ENCODE assay signal across 3 worm cellular contexts in genomic region chrII:14063044-14063500, ce11.
TF ChIP-seq lines count a peak whose summit lies in the region.

Gene lem-2, plus strand, starts transcription at chrII:14063450.

TF ChIP-seq in whole organism, L4 larva, 104 proteins besides CTCF, POLR2A, EP300 and RAD21 (continued from another document and continues in another):
- 0 out of 2 replicates have a peak, but pooled peaks have one; percentile 34 for TF ChIP-seq madf-9 (GFP tag; conservative IDR thresholded peaks at IDR 0.05; lab: Robert Waterston, UW)
- TF ChIP-seq F49E8.2 (tag; optimal IDR thresholded peaks at IDR 0.05; lab: Kevin White, UChicago; ENCODE audit: borderline replicate concordance) = peak; percentile 25
- no peak for TF ChIP-seq ama-1 (optimal IDR thresholded peaks at IDR 0.05; lab: Kevin White, UChicago)
- TF ChIP-seq hlh-11 (tag; optimal IDR thresholded peaks at IDR 0.05; lab: Kevin White, UChicago) = peak; percentile 36
- no peak for TF ChIP-seq ztf-7 (tag; optimal IDR thresholded peaks at IDR 0.05; lab: Kevin White, UChicago)
- 0 out of 2 replicates have a peak, but pooled peaks have one; percentile 6 for TF ChIP-seq D1046.2 (GFP tag; IDR thresholded peaks at IDR 0.05; lab: Robert Waterston, UW)
- no peak for TF ChIP-seq ceh-28 (tag; optimal IDR thresholded peaks at IDR 0.05; lab: Kevin White, UChicago)
- no peak for TF ChIP-seq nhr-102 (tag; optimal IDR thresholded peaks at IDR 0.05; lab: Kevin White, UChicago)
- no peak for TF ChIP-seq nhr-10 (tag; optimal IDR thresholded peaks at IDR 0.05; lab: Kevin White, UChicago)
- no peak for TF ChIP-seq dmd-8 (GFP tag; IDR thresholded peaks at IDR 0.05; lab: Robert Waterston, UW)
- TF ChIP-seq dve-1 (tag; optimal IDR thresholded peaks at IDR 0.05; lab: Kevin White, UChicago; ENCODE audit: insufficient read depth) = peak; percentile 60
- no peak for TF ChIP-seq duxl-1 (tag; optimal IDR thresholded peaks at IDR 0.05; lab: Kevin White, UChicago; ENCODE audit: poor library complexity)
- no peak for TF ChIP-seq ces-1 (GFP tag; optimal IDR thresholded peaks at IDR 0.05; lab: Kevin White, UChicago)
- TF ChIP-seq daf-16 (GFP tag; optimal IDR thresholded peaks at IDR 0.05; lab: Kevin White, UChicago) = no peak
- TF ChIP-seq daf-16 (tag; optimal IDR thresholded peaks at IDR 0.05; lab: Kevin White, UChicago) = no peak
- peak; percentile 1 for TF ChIP-seq nhr-25 (tag; optimal IDR thresholded peaks at IDR 0.05; lab: Kevin White, UChicago; ENCODE audit: borderline replicate concordance, insufficient read depth)
- TF ChIP-seq unc-39 (tag; optimal IDR thresholded peaks at IDR 0.05; lab: Kevin White, UChicago) = no peak
- no peak for TF ChIP-seq gei-8 (GFP tag; optimal IDR thresholded peaks at IDR 0.05; lab: Kevin White, UChicago)
- peak; percentile 73 for TF ChIP-seq rbr-2 (tag; optimal IDR thresholded peaks at IDR 0.05; lab: Kevin White, UChicago)
- TF ChIP-seq vab-7 (GFP tag; IDR thresholded peaks at IDR 0.05; lab: Robert Waterston, UW) = peak; percentile 77
- no peak for TF ChIP-seq ceh-32 (tag; optimal IDR thresholded peaks at IDR 0.05; lab: Kevin White, UChicago; ENCODE audit: poor library complexity)
- TF ChIP-seq nhr-41 (GFP tag; IDR thresholded peaks at IDR 0.05; lab: Robert Waterston, UW) = no peak
- peak; percentile 45 for TF ChIP-seq nhr-28 (tag; optimal IDR thresholded peaks at IDR 0.05; lab: Kevin White, UChicago)
- no peak for TF ChIP-seq set-16 (GFP tag; IDR thresholded peaks at IDR 0.05; lab: Robert Waterston, UW)
- TF ChIP-seq nhr-111 (GFP tag; optimal IDR thresholded peaks at IDR 0.05; lab: Kevin White, UChicago) = no peak
- peak; percentile 22 for TF ChIP-seq nhr-6 (tag; optimal IDR thresholded peaks at IDR 0.05; lab: Kevin White, UChicago)
- TF ChIP-seq lin-29 (GFP tag; IDR thresholded peaks at IDR 0.05; lab: Robert Waterston, UW) = no peak
- TF ChIP-seq T26A8.4 (GFP tag; IDR thresholded peaks at IDR 0.05; lab: Robert Waterston, UW) = no peak
- TF ChIP-seq lin-15B (tag; optimal IDR thresholded peaks at IDR 0.05; lab: Kevin White, UChicago) = no peak
- TF ChIP-seq ceh-82 (tag; optimal IDR thresholded peaks at IDR 0.05; lab: Kevin White, UChicago) = no peak
- TF ChIP-seq mxl-2 (GFP tag; conservative IDR thresholded peaks at IDR 0.05; lab: Robert Waterston, UW) = no peak
- TF ChIP-seq ceh-44 (GFP tag; IDR thresholded peaks at IDR 0.05; lab: Robert Waterston, UW) = no peak
- no peak for TF ChIP-seq F10B5.3 (tag; optimal IDR thresholded peaks at IDR 0.05; lab: Kevin White, UChicago)
- TF ChIP-seq lin-13 (GFP tag; optimal IDR thresholded peaks at IDR 0.05; lab: Kevin White, UChicago) = no peak
- TF ChIP-seq ceh-20 (GFP tag; IDR thresholded peaks at IDR 0.05; lab: Robert Waterston, UW) = no peak
- no peak for TF ChIP-seq egl-27 (tag; optimal IDR thresholded peaks at IDR 0.05; lab: Kevin White, UChicago)
- no peak for TF ChIP-seq skn-1 (tag; optimal IDR thresholded peaks at IDR 0.05; lab: Kevin White, UChicago)
- TF ChIP-seq jun-1 (tag; optimal IDR thresholded peaks at IDR 0.05; lab: Kevin White, UChicago) = no peak
- TF ChIP-seq spr-3 (GFP tag; optimal IDR thresholded peaks at IDR 0.05; lab: Kevin White, UChicago) = no peak
- TF ChIP-seq zfp-3 (GFP tag; conservative IDR thresholded peaks at IDR 0.05; lab: Robert Waterston, UW) = no peak
- TF ChIP-seq fkh-10 (GFP tag; optimal IDR thresholded peaks at IDR 0.05; lab: Kevin White, UChicago) = no peak
- TF ChIP-seq zfp-2 (tag; optimal IDR thresholded peaks at IDR 0.05; lab: Kevin White, UChicago) = peak; percentile 54
- no peak for TF ChIP-seq pqm-1 (tag; optimal IDR thresholded peaks at IDR 0.05; lab: Kevin White, UChicago)
- TF ChIP-seq nhr-76 (tag; optimal IDR thresholded peaks at IDR 0.05; lab: Kevin White, UChicago) = no peak
- peak; percentile 96 for TF ChIP-seq lin-38 (GFP tag; IDR thresholded peaks at IDR 0.05; lab: Robert Waterston, UW)

TF ChIP-seq in whole organism, late embryonic, 69 proteins besides CTCF, POLR2A, EP300 and RAD21 (continued from another document):
- TF ChIP-seq pha-2 (tag; optimal IDR thresholded peaks at IDR 0.05; lab: Kevin White, UChicago) (peak; percentile 76), hlh-13 (GFP tag; optimal IDR thresholded peaks at IDR 0.05; lab: Kevin White, UChicago) (no peak), ceh-9 (tag; optimal IDR thresholded peaks at IDR 0.05; lab: Kevin White, UChicago) (no peak), ztf-16 (tag; optimal IDR thresholded peaks at IDR 0.05; lab: Kevin White, UChicago) (peak; percentile 88), ref-2 (tag; optimal IDR thresholded peaks at IDR 0.05; lab: Kevin White, UChicago) (peak; percentile 95), eyg-1 (tag; optimal IDR thresholded peaks at IDR 0.05; lab: Kevin White, UChicago) (peak; percentile 71), ceh-6 (GFP tag; optimal IDR thresholded peaks at IDR 0.05; lab: Kevin White, UChicago) (no peak), unc-42 (tag; optimal IDR thresholded peaks at IDR 0.05; lab: Kevin White, UChicago) (peak; percentile 80), mec-3 (tag; optimal IDR thresholded peaks at IDR 0.05; lab: Kevin White, UChicago; ENCODE audit: borderline replicate concordance) (no peak), ama-1 (optimal IDR thresholded peaks at IDR 0.05; lab: Kevin White, UChicago) (no peak), ets-4 (tag; optimal IDR thresholded peaks at IDR 0.05; lab: Kevin White, UChicago) (peak; percentile 90), C08G9.2 (tag; optimal IDR thresholded peaks at IDR 0.05; lab: Kevin White, UChicago) (peak; percentile 90), ceh-30 (tag; optimal IDR thresholded peaks at IDR 0.05; lab: Kevin White, UChicago) (no peak), npax-4 (tag; optimal IDR thresholded peaks at IDR 0.05; lab: Kevin White, UChicago) (peak; percentile 64), fkh-6 (tag; optimal IDR thresholded peaks at IDR 0.05; lab: Kevin White, UChicago) (peak; percentile 72), tbx-7 (tag; optimal IDR thresholded peaks at IDR 0.05; lab: Kevin White, UChicago) (peak; percentile 94), C38D4.7 (GFP tag; optimal IDR thresholded peaks at IDR 0.05; lab: Kevin White, UChicago) (peak; percentile 67), hlh-30 (tag; optimal IDR thresholded peaks at IDR 0.05; lab: Kevin White, UChicago; ENCODE audit: insufficient read depth) (no peak), pag-3 (tag; optimal IDR thresholded peaks at IDR 0.05; lab: Kevin White, UChicago; ENCODE audit: borderline replicate concordance) (peak; percentile 65), K09A11.1 (tag; optimal IDR thresholded peaks at IDR 0.05; lab: Kevin White, UChicago; ENCODE audit: insufficient read depth) (no peak), dmd-4 (tag; optimal IDR thresholded peaks at IDR 0.05; lab: Kevin White, UChicago; ENCODE audit: borderline replicate concordance) (peak; percentile 52), hlh-6 (tag; optimal IDR thresholded peaks at IDR 0.05; lab: Kevin White, UChicago) (peak; percentile 61), ceh-24 (tag; optimal IDR thresholded peaks at IDR 0.05; lab: Kevin White, UChicago) (peak; percentile 38), ceh-14 (tag; optimal IDR thresholded peaks at IDR 0.05; lab: Kevin White, UChicago) (peak; percentile 96), sox-2 (GFP tag; IDR thresholded peaks at IDR 0.05; lab: Robert Waterston, UW) (no peak), ceh-18 (tag; optimal IDR thresholded peaks at IDR 0.05; lab: Kevin White, UChicago) (peak; percentile 63), che-1 (tag; optimal IDR thresholded peaks at IDR 0.05; lab: Kevin White, UChicago) (peak; percentile 45), T23F11.4 (GFP tag; optimal IDR thresholded peaks at IDR 0.05; lab: Kevin White, UChicago) (peak; percentile 68), syd-9 (tag; optimal IDR thresholded peaks at IDR 0.05; lab: Kevin White, UChicago) (peak; percentile 67), ceh-19 (GFP tag; optimal IDR thresholded peaks at IDR 0.05; lab: Kevin White, UChicago) (peak; percentile 45), ceh-31 (tag; optimal IDR thresholded peaks at IDR 0.05; lab: Kevin White, UChicago) (peak; percentile 99), ceh-45 (GFP tag; IDR thresholded peaks at IDR 0.05; lab: Robert Waterston, UW) (no peak), nfya-1 (tag; optimal IDR thresholded peaks at IDR 0.05; lab: Kevin White, UChicago) (peak; percentile 3), pqm-1 (tag; optimal IDR thresholded peaks at IDR 0.05; lab: Kevin White, UChicago) (peak; percentile 91), ttx-3 (tag; optimal IDR thresholded peaks at IDR 0.05; lab: Kevin White, UChicago) (peak; percentile 65), lin-11 (tag; optimal IDR thresholded peaks at IDR 0.05; lab: Kevin White, UChicago) (peak; percentile 53), lim-6 (tag; optimal IDR thresholded peaks at IDR 0.05; lab: Kevin White, UChicago) (peak; percentile 89), hlh-8 (tag; optimal IDR thresholded peaks at IDR 0.05; lab: Kevin White, UChicago) (peak; percentile 97), ceh-34 (tag; optimal IDR thresholded peaks at IDR 0.05; lab: Kevin White, UChicago) (peak; percentile 98), ceh-48 (tag; optimal IDR thresholded peaks at IDR 0.05; lab: Kevin White, UChicago) (peak; percentile 34), nhr-232 (tag; optimal IDR thresholded peaks at IDR 0.05; lab: Kevin White, UChicago) (no peak), unc-86 (tag; optimal IDR thresholded peaks at IDR 0.05; lab: Kevin White, UChicago) (peak; percentile 75), unc-55 (GFP tag; optimal IDR thresholded peaks at IDR 0.05; lab: Kevin White, UChicago) (no peak)
TF ChIP-seq in whole organism, late embryonic: peak in this region for 46.

TF ChIP-seq in whole organism, mixed stage, embryonic, 35 proteins besides CTCF, POLR2A, EP300 and RAD21 (continued from another document):
- TF ChIP-seq ceh-39 (tag; optimal IDR thresholded peaks at IDR 0.05; lab: Kevin White, UChicago) = peak; percentile 23
- TF ChIP-seq elt-1 (tag; optimal IDR thresholded peaks at IDR 0.05; lab: Kevin White, UChicago; ENCODE audit: borderline replicate concordance, insufficient read depth) = no peak
- TF ChIP-seq bed-3 (GFP tag; optimal IDR thresholded peaks at IDR 0.05; lab: Kevin White, UChicago) = peak; percentile 65
- TF ChIP-seq hlh-1 (tag; optimal IDR thresholded peaks at IDR 0.05; lab: Kevin White, UChicago) = no peak
